Worm (Caenorhabditis elegans) whole organism, early embryonic: Measurements from ENCODE around the gene C14E2.11.

Experiments used
- ama-1 ChIP-seq: fragments of 150-350 bp; optimal IDR thresholded peaks from 2 replicates; lab custom pipeline; 2014
- ceh-13 ChIP-seq: fragments of 200-800 bp; sonication (Bioruptor generic); optimal IDR thresholded peaks from 2 replicates; lab custom pipeline; 2018; ENCODE audit warnings: mild to moderate bottlenecking, missing genetic modification characterization, missing compliant biosample characterization
- hnd-1 ChIP-seq: sonication (generic microtip); optimal IDR thresholded peaks from 2 replicates; lab custom pipeline; 2016; ENCODE audit warnings: missing genetic modification characterization, missing compliant biosample characterization
- sea-1 ChIP-seq: fragments of 200-800 bp; sonication (Bioruptor generic); conservative IDR thresholded peaks from 2 replicates; pipeline ENCODE4 v1.3.6; 2022; ENCODE audit warnings: missing genetic modification characterization, missing compliant biosample characterization

- TF ChIP-seq ama-1 (lab: Kevin White, UChicago): no peak
- no peak for TF ChIP-seq ceh-13
- TF ChIP-seq hnd-1: no peak
- no peak for TF ChIP-seq sea-1 (GFP tag; lab: Robert Waterston, UW)
Measured at ce11 chrX:1825290-1825832, 24.1 kb downstream of the C14E2.11 start, which contains the start of gene C14E2.5.
